Worm (Caenorhabditis elegans): Measurements from ENCODE around the gene ver-1.

DNA sequence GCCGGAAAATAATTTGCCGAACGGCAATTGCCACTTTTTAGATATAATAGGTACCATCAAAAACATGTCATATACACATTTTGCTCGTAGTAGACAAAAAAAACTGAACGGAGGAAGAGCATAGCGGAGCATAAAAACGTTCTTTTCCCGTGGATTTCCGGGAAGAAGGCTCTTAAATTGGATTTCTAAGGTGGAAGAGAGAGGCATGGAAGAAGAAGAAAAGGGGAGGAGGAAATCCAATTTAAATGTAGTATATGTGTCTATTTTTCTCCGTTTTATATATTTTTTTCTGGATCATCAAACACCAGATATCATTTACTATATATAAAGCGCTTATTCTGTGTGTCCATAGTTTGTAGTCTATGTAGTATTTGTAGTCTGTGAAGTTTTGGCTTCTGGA lies 54.8 kb downstream of the ver-1 start:
- TF ChIP-seq snpc-4 (tag; optimal IDR thresholded peaks at IDR 0.05) (no peak), blmp-1 (tag; optimal IDR thresholded peaks at IDR 0.05) (no peak), ama-1 (optimal IDR thresholded peaks at IDR 0.05) (no peak), nhr-84 (tag; optimal IDR thresholded peaks at IDR 0.05) (no peak), mab-9 (GFP tag; IDR thresholded peaks at IDR 0.05) (no peak), pqm-1 (tag; optimal IDR thresholded peaks at IDR 0.05) (no peak), aha-1 (tag; optimal IDR thresholded peaks at IDR 0.05) (no peak), dpl-1 (GFP tag; optimal IDR thresholded peaks at IDR 0.05) (no peak), nhr-237 (tag; optimal IDR thresholded peaks at IDR 0.05) (no peak), lin-39 (tag; optimal IDR thresholded peaks at IDR 0.05) (no peak), pax-3 (tag; optimal IDR thresholded peaks at IDR 0.05) (no peak)
